Worm (Caenorhabditis elegans) whole organism, young adult: ENCODE results near the gene cut-3.
A peak's percentile ranks its signal among the peaks of the same experiment; 100 is the strongest.

ENCODE experiments used
- ceh-58 ChIP-seq: fragments of 200-800 bp; sonication (Bioruptor generic); IDR thresholded peaks from 2 replicates; pipeline ENCODE4 v1.3.6; 2022; ENCODE audit warnings: missing genetic modification characterization, missing compliant biosample characterization
- hrde-1 ChIP-seq: sonication (generic microtip); optimal IDR thresholded peaks from 2 replicates; lab custom pipeline; 2016; ENCODE audit warnings: missing genetic modification characterization, mild to moderate bottlenecking, missing compliant biosample characterization, moderate library complexity, missing genotype, missing genetic modification reagents, borderline replicate concordance
- lin-26 ChIP-seq: fragments of 200-800 bp; sonication (Bioruptor generic); IDR thresholded peaks from 2 replicates; pipeline ENCODE4 v1.3.6; 2022; ENCODE audit warnings: missing genetic modification reagents, missing genetic modification characterization, missing compliant biosample characterization
- rpc-1 ChIP-seq, 2 experiments: fragments of 150-350 bp in 1 of 2; sonication (generic microtip) in 1 of 2; optimal IDR thresholded peaks; 2 replicates each; lab custom pipeline; 2014 to 2018; ENCODE audit warnings: missing biosample characterization in 1 of 2, missing genetic modification characterization in 1 of 2, missing genetic modification reagents in 1 of 2, missing genotype in 1 of 2
- ztf-22 ChIP-seq: fragments of 200-800 bp; sonication (Bioruptor generic); optimal IDR thresholded peaks from 2 replicates; lab custom pipeline; 2018; ENCODE audit warnings: mild to moderate bottlenecking, missing genetic modification characterization, moderate library complexity, missing compliant biosample characterization

- TF ChIP-seq ceh-58 (GFP tag; lab: Robert Waterston, UW) = peak; percentile 98
- TF ChIP-seq rpc-1 (optimal IDR thresholded peaks at IDR 0.05; lab: Kevin White, UChicago) = peak; percentile 97
- TF ChIP-seq rpc-1 (tag; optimal IDR thresholded peaks at IDR 0.05; lab: Kevin White, UChicago) = peak; percentile 99
- peak; percentile 98 for TF ChIP-seq lin-26 (GFP tag; lab: Robert Waterston, UW)
- peak; percentile 45 for TF ChIP-seq ztf-22 (GFP tag; lab: Kevin White, UChicago)
- TF ChIP-seq hrde-1 = peak; percentile 89
These were observed 5.1 kb downstream of the cut-3 start for ce11 chrII:8441519-8441918.
